Fruit fly (Drosophila melanogaster): ENCODE measurements around the gene CG13738.
A peak's percentile ranks its signal among the peaks of the same experiment; 100 is the strongest.

CG13738 gene

DNA sequence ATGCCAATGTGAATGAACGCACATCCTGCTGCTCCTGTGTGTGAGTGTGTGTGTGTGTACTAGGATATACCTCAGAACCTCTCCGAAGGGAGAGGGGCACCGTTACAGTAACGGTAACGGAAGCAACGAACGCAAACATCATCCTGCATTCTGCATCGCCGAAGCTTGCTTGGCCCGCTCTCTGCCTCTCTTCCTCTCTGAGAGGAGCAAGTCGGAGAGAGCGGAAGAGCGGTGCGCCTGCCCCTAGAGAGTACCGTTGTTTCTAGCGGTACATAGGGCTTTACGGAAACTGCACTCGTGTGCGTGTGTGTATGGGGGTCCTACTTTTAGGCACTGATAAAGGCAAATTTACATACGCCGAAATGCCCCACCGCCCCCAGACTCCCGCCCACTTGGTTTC is 18.0 kb upstream of the CG13738 start:
- no peak for TF ChIP-seq noc (tag; optimal IDR thresholded peaks at IDR 0.05)

- no peak for TF ChIP-seq noc (tag; optimal IDR thresholded peaks at IDR 0.05)
These were observed 14.3 kb upstream of the CG13738 start, which contains the start of gene CG9040 for dm6 chr3L:13987578-13987977. Gene CG9040 (plus strand): TSS chr3L:13987878.

DNA sequence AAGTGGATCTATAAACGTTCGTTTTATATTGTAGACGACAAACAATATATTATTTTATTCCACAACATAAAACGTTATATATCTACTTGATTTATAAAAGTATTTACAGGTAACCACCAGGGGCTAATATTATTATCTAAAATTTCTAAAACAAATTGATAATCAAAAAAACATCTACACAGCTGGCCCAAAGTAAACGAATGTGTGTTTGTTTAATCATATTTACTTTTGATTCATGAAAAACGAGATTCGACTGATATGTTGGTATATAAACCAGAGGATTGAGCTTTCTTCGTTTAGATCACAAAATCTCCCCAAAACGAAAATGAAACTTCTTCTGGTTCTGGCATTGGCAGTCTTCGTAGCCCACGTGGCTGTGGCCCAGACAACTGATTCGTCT is 13.1 kb upstream of the CG13738 start, which contains the start of gene CG17362:
CG17362 (plus strand) TSS at position 291 of the 400 bp plus-strand sequence.
- no peak for TF ChIP-seq noc (tag; optimal IDR thresholded peaks at IDR 0.05)

dm6 chr3L:13982516-13982915 is 9.2 kb upstream of the CG13738 start:
- TF ChIP-seq noc (tag; optimal IDR thresholded peaks at IDR 0.05), result no peak

- TF ChIP-seq noc (tag; optimal IDR thresholded peaks at IDR 0.05), result no peak
These were observed 7.8 kb downstream of the CG13738 start for dm6 chr3L:13965502-13965843.

DNA sequence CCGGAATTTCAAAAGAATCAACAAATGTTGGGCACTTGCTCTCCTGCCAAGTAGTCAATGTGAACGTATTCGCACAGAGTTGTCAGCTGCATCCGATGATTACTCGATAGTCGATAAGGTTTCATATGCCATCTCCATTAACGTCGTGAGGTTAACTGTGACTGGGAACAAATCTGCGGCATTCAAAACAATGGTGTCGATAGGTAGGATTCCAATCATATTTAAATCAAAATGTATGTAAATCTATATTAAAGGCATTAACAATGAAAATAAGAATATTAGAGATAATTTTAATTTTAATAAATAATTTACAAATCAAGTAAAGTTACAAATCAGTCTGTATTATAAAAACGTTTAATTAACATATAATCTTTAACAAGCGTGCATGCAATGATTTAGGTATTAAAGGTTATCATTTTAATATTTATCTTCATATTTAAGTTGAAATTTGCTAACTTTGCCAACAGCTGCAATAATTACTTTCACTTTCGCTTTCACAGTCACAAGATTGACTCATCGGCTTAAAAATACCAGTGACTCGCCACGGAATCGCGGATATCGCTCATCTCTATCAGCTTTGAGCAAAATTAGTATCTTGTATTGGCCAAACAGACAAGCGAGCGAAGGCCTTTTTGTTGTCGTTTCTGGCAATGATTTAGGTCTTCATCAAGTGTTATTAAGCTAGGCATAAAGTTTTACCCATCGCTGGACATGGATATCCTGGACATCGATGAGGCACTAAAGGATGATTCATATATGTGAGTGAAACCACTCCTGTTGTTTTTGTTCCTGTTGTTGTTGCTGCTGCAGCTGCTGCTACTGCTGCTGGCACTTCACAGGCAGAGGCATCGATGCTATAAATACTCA is 8.4 kb downstream of the CG13738 start, which contains the start of the genes Meics, Nxf3 and ssp2:
Meics (minus strand) TSS at position 68 of the 867 bp plus-strand sequence.
Nxf3 (plus strand) TSS at position 569 of the 867 bp plus-strand sequence.
ssp2 (plus strand) TSS at position 569 of the 867 bp plus-strand sequence.
- TF ChIP-seq noc (tag; optimal IDR thresholded peaks at IDR 0.05), result no peak

- TF ChIP-seq noc (tag; optimal IDR thresholded peaks at IDR 0.05), result no peak
These were observed 15.5 kb downstream of the CG13738 start for dm6 chr3L:13957789-13958188.

dm6 chr3L:13957212-13957668 is 16.0 kb downstream of the CG13738 start:
- peak; percentile 54 for TF ChIP-seq noc (tag; optimal IDR thresholded peaks at IDR 0.05)

DNA sequence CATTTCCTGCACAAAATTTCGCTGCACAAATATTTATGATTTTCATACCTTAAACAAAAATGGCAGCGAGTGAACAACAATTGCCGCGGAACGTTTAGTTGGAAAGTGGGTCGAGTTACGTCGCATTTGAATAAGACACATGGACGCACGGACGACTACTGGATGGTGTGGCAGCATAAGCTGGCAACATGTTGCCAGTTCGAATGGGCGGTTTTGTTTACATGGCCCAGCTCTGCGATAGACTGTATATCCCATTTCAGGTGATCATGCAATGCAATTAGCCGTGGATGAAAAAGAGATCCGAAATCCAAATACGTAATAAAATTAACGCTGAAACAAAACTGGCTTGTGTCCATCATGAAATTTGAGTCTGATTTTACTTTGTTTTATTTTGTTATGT is 16.6 kb downstream of the CG13738 start:
- no peak for TF ChIP-seq noc (tag; optimal IDR thresholded peaks at IDR 0.05)

dm6 chr3L:13952484-13953048 is 20.7 kb downstream of the CG13738 start:
- no peak for TF ChIP-seq noc (tag; optimal IDR thresholded peaks at IDR 0.05)

dm6 chr3L:13951564-13951963 is 21.7 kb downstream of the CG13738 start:
- no peak for TF ChIP-seq noc (tag; optimal IDR thresholded peaks at IDR 0.05)

DNA sequence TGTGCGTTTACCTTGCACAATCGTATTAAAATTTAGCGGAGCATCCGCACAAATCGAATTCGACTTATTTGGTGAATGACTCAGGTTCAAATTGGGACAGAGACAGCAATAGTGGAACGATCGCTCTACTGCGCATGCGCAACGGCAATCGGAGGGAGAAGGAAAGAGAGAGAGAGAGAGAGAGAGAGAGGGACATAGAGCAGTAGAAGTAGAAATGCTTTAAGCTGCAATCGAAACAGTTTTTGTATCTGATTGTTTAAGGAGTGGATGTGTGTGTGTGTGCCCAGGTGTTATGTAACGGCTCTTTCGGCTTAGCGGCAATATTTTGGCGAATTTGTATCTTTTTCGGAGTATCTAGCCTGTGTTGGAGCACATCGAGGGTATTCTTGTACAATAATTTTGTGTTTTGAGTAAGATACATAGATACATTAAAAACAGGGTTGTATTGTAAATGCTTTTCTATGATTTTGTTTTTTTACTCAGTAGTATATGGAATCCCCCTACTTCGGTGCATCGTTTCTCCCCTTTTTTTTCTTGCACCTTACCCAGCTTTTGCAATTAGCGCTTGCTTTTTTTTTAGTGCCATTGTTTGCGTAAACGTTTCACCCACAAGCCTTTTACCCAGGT is 23.7 kb downstream of the CG13738 start:
- TF ChIP-seq noc (tag; optimal IDR thresholded peaks at IDR 0.05), result no peak

DNA sequence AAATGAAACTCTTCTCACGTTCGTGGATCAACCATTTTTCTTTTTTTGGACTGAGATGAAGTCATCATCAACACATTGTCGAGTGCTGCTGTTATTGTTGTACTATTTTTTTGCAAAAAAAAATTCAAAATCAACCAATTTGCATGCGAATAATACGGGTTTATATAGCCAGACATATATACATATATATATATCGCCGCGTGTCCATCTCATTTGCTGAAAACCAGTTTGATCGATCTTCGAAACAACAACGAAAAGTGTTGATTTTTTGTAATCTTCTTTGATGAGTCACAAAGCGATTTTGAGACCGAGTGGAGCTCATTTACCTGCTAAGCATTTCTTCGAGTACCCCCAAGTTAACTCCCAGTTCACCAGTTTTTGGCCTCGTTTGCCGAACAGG is 27.3 kb downstream of the CG13738 start:
- no peak for TF ChIP-seq noc (tag; optimal IDR thresholded peaks at IDR 0.05)

DNA sequence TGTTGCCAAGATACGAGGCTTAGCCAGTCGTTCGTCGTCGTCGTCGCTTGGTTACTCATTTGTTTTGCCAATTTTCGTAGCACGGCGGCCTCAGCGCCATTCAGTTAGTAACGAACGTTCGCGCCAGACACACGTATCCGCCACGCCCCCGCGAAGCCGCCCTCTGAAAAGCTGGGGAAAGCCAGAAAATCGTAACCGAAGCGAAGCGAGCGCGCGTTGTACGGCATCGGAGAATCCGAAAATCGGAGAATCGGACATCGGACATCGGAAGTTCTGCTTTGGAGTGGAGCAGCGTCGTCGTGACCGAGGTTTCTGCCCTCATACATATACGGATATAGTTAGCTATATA is 34.2 kb downstream of the CG13738 start, which contains the start of gene CG32137:
CG32137 (plus strand) TSS at position 100 of the 349 bp plus-strand sequence.
- TF ChIP-seq noc (tag; optimal IDR thresholded peaks at IDR 0.05), result no peak

DNA sequence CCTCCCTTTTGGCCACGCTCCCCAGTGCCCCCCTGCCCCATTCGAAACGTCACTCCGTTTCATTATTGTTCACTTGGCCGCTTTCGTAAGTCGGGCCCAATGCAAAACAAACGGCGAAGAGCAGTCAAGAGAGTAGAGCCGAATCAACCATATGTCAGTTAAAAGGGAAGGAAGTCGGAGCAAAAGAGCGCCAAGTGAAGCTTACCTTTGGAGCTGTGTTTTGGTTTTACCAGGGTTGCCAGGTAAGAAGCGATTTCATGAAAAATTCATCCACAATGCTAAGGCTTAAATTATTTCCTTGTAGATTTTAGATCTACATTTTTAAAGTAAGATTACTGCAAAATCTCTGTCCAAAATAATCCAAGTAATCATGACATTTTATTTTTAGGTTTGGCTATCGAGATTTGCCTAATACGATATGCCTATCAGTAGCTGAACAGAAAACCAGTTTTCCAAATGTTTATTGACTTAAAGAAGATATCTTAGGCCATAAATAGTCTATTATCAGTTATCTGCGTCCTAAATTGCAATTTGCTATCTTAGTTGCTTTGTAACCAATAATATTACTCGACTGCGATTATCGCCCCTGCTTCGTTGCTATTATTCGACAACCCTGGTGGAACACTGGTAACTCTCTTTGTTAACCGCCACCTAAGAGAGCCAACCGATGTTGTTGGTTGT is 34.7 kb downstream of the CG13738 start:
- TF ChIP-seq noc (tag; optimal IDR thresholded peaks at IDR 0.05), result peak; percentile 92

dm6 chr3L:13936771-13937170 is 36.5 kb downstream of the CG13738 start:
- TF ChIP-seq noc (tag; optimal IDR thresholded peaks at IDR 0.05), result no peak
